Fruit fly (Drosophila melanogaster): ENCODE results near the gene CG8188.
A peak's percentile ranks its signal among the peaks of the same experiment; 100 is the strongest.

dm6 chrX:17737812-17738473 lies 35.1 kb upstream of the CG8188 start:
- TF ChIP-seq Abd-B (GFP tag; optimal IDR thresholded peaks at IDR 0.05) = no peak
- peak; percentile 44 for TF ChIP-seq Sp1 (GFP tag; optimal IDR thresholded peaks at IDR 0.05)
- TF ChIP-seq HLH106 (tag; optimal IDR thresholded peaks at IDR 0.05) = peak; percentile 45
- no peak for TF ChIP-seq br (GFP tag; optimal IDR thresholded peaks at IDR 0.05)
- TF ChIP-seq OdsH (GFP tag; optimal IDR thresholded peaks at IDR 0.05) = peak; percentile 31
- peak; percentile 19 for TF ChIP-seq h (GFP tag; optimal IDR thresholded peaks at IDR 0.05)
- no peak for TF ChIP-seq psq (GFP tag; optimal IDR thresholded peaks at IDR 0.05)

Measured in whole organism, wandering third instar larva.